Worm (Caenorhabditis elegans) whole organism, midembryonic: ENCODE measurements around the gene csn-6.

Experiments used
- T22C8.4 ChIP-seq: fragments of 200-800 bp; sonication (Bioruptor generic); IDR thresholded peaks from 2 replicates; pipeline ENCODE4 v1.3.6; 2022; ENCODE audit warnings: missing genetic modification characterization, missing compliant biosample characterization
- cog-1 ChIP-seq: sonication (generic microtip); optimal IDR thresholded peaks from 2 replicates; lab custom pipeline; 2016; ENCODE audit warnings: missing genetic modification characterization, missing compliant biosample characterization
- flt-1 ChIP-seq: fragments of 200-800 bp; sonication (Bioruptor generic); IDR thresholded peaks from 2 replicates; pipeline ENCODE4 v1.3.6; 2022; ENCODE audit warnings: missing genetic modification characterization, missing compliant biosample characterization
- ref-1 ChIP-seq: fragments of 200-800 bp; sonication (Bioruptor generic); conservative IDR thresholded peaks from 2 replicates; pipeline ENCODE4 v1.3.6; 2022; ENCODE audit warnings: missing genetic modification reagents, missing genetic modification characterization, missing compliant biosample characterization
- ztf-29 ChIP-seq: fragments of 200-800 bp; sonication (Bioruptor generic); IDR thresholded peaks from 2 replicates; pipeline ENCODE4 v1.3.6; 2022; ENCODE audit warnings: missing genetic modification reagents, missing genetic modification characterization, missing compliant biosample characterization

ce11 chrIV:13346078-13346477 lies 45.5 kb downstream of the csn-6 start:
- TF ChIP-seq ref-1 (GFP tag; lab: Robert Waterston, UW) (no peak), T22C8.4 (GFP tag; lab: Robert Waterston, UW) (no peak), flt-1 (GFP tag; lab: Robert Waterston, UW) (no peak), ztf-29 (GFP tag; lab: Robert Waterston, UW) (no peak), cog-1 (tag; lab: Kevin White, UChicago) (no peak)
